Worm (Caenorhabditis elegans) whole organism, L2 larva: ENCODE data around the gene tbc-6.

Source experiments
- C34F6.9 ChIP-seq: fragments of 150-350 bp; optimal IDR thresholded peaks from 2 replicates; lab custom pipeline; 2014; ENCODE audit warnings: missing biosample characterization, missing genetic modification characterization
- F13H6.1 ChIP-seq: sonication (generic microtip); optimal IDR thresholded peaks from 2 replicates; lab custom pipeline; 2016; ENCODE audit warnings: missing genetic modification characterization, missing compliant biosample characterization
- R02D3.7 ChIP-seq: fragments of 150-350 bp; optimal IDR thresholded peaks from 2 replicates; lab custom pipeline; 2014; ENCODE audit warnings: missing biosample characterization, missing genetic modification characterization
- Y55F3AM.14 ChIP-seq: fragments of 200-800 bp; sonication (Bioruptor generic); optimal IDR thresholded peaks from 2 replicates; lab custom pipeline; 2018; ENCODE audit warnings: mild to moderate bottlenecking, missing genetic modification characterization, missing compliant biosample characterization
- ZK546.5 ChIP-seq: sonication (generic microtip); optimal IDR thresholded peaks from 2 replicates; lab custom pipeline; 2017; ENCODE audit warnings: missing biosample characterization, missing genetic modification characterization
- alr-1 ChIP-seq: fragments of 150-350 bp; optimal IDR thresholded peaks from 2 replicates; lab custom pipeline; 2014; ENCODE audit warnings: missing biosample characterization, missing genetic modification characterization
- ama-1 ChIP-seq: fragments of 150-350 bp; optimal IDR thresholded peaks from 2 replicates; lab custom pipeline; 2018; ENCODE audit warnings: inconsistent platforms
- blmp-1 ChIP-seq: sonication (generic microtip); optimal IDR thresholded peaks from 2 replicates; lab custom pipeline; 2017; ENCODE audit warnings: missing genetic modification characterization, mild to moderate bottlenecking, missing compliant biosample characterization, antibody characterized with exemption, moderate library complexity; ENCODE audit not compliant: insufficient read depth
- ceh-82 ChIP-seq: fragments of 150-350 bp; optimal IDR thresholded peaks from 2 replicates; lab custom pipeline; 2014; ENCODE audit warnings: missing biosample characterization, missing genetic modification characterization
- crh-2 ChIP-seq: sonication (generic microtip); optimal IDR thresholded peaks from 2 replicates; lab custom pipeline; 2017; ENCODE audit warnings: missing biosample characterization, missing genetic modification characterization
- egl-27 ChIP-seq: sonication (generic microtip); optimal IDR thresholded peaks from 3 replicates; lab custom pipeline; 2017; ENCODE audit warnings: missing biosample characterization, missing genetic modification reagents, missing genetic modification characterization
- elt-3 ChIP-seq: sonication (generic microtip); optimal IDR thresholded peaks from 2 replicates; lab custom pipeline; 2017; ENCODE audit warnings: missing biosample characterization, missing genetic modification characterization
- fos-1 ChIP-seq: fragments of 150-350 bp; optimal IDR thresholded peaks from 2 replicates; lab custom pipeline; 2014; ENCODE audit warnings: missing biosample characterization, missing genetic modification characterization
- gmeb-1 ChIP-seq: fragments of 150-350 bp; optimal IDR thresholded peaks from 2 replicates; lab custom pipeline; 2014; ENCODE audit warnings: missing biosample characterization, missing genetic modification characterization
- lin-11 ChIP-seq: fragments of 150-350 bp; sonication (generic microtip); optimal IDR thresholded peaks from 2 replicates; lab custom pipeline; 2014; ENCODE audit warnings: missing biosample characterization, missing genetic modification characterization, inconsistent platforms, mixed read lengths
- lin-13 ChIP-seq: fragments of 150-350 bp; optimal IDR thresholded peaks from 2 replicates; lab custom pipeline; 2014; ENCODE audit warnings: missing biosample characterization, missing genetic modification reagents, missing genetic modification characterization
- lsy-2 ChIP-seq, 2 experiments: fragments of 150-350 bp in 1 of 2; sonication (generic microtip) in 1 of 2; optimal IDR thresholded peaks; 2 replicates each; lab custom pipeline; 2014 to 2017; ENCODE audit warnings: missing biosample characterization in 2 of 2, missing genetic modification characterization in 2 of 2
- mbf-1 ChIP-seq: sonication (generic microtip); optimal IDR thresholded peaks from 2 replicates; lab custom pipeline; 2017; ENCODE audit warnings: missing biosample characterization, missing genetic modification characterization
- mdl-1 ChIP-seq, 2 experiments: fragments of 150-350 bp in 1 of 2; sonication (generic microtip) in 1 of 2; optimal IDR thresholded peaks; 2 replicates each; lab custom pipeline; 2017; ENCODE audit warnings: missing biosample characterization in 2 of 2, missing genetic modification characterization in 2 of 2
- nhr-12 ChIP-seq: fragments of 150-350 bp; optimal IDR thresholded peaks from 2 replicates; lab custom pipeline; 2014; ENCODE audit warnings: missing biosample characterization, missing genetic modification characterization
- nhr-129 ChIP-seq: fragments of 150-350 bp; optimal IDR thresholded peaks from 2 replicates; lab custom pipeline; 2014; ENCODE audit warnings: missing biosample characterization, missing genetic modification characterization
- nhr-21 ChIP-seq: fragments of 150-350 bp; optimal IDR thresholded peaks from 2 replicates; lab custom pipeline; 2014; ENCODE audit warnings: missing biosample characterization, missing genetic modification characterization
- nhr-23 ChIP-seq: fragments of 150-350 bp; optimal IDR thresholded peaks from 2 replicates; lab custom pipeline; 2014; ENCODE audit warnings: missing biosample characterization, missing genetic modification reagents, missing genetic modification characterization
- nhr-237 ChIP-seq: fragments of 150-350 bp; optimal IDR thresholded peaks from 2 replicates; lab custom pipeline; 2014; ENCODE audit warnings: missing biosample characterization, missing genetic modification characterization
- nhr-25 ChIP-seq: fragments of 150-350 bp; sonication (generic microtip); optimal IDR thresholded peaks from 3 replicates; lab custom pipeline; 2014; ENCODE audit warnings: missing biosample characterization, missing genetic modification characterization
- nhr-6 ChIP-seq: fragments of 150-350 bp; optimal IDR thresholded peaks from 2 replicates; lab custom pipeline; 2014; ENCODE audit warnings: missing biosample characterization, missing genetic modification characterization
- peb-1 ChIP-seq: fragments of 150-350 bp; optimal IDR thresholded peaks from 2 replicates; lab custom pipeline; 2014; ENCODE audit warnings: missing biosample characterization, missing genetic modification characterization
- skn-1 ChIP-seq: sonication (generic microtip); optimal IDR thresholded peaks from 2 replicates; lab custom pipeline; 2017; ENCODE audit warnings: missing biosample characterization, missing genetic modification characterization
- sma-3 ChIP-seq: sonication (generic microtip); optimal IDR thresholded peaks from 2 replicates; lab custom pipeline; 2016; ENCODE audit warnings: missing genetic modification reagents, missing genetic modification characterization, missing compliant biosample characterization
- sma-9 ChIP-seq, 2 experiments: fragments of 150-350 bp in 1 of 2; sonication (generic microtip) in 1 of 2; optimal IDR thresholded peaks; 2 replicates each; lab custom pipeline; 2014 to 2016; ENCODE audit warnings: missing genetic modification characterization in 2 of 2, mild to moderate bottlenecking in 1 of 2, missing biosample characterization in 1 of 2, missing compliant biosample characterization in 1 of 2, missing genetic modification reagents in 1 of 2, moderate library complexity in 1 of 2
- snpc-4 ChIP-seq: fragments of 150-350 bp; optimal IDR thresholded peaks from 2 replicates; lab custom pipeline; 2014; ENCODE audit warnings: missing biosample characterization, missing genetic modification characterization
- unc-39 ChIP-seq: fragments of 150-350 bp; optimal IDR thresholded peaks from 2 replicates; lab custom pipeline; 2014; ENCODE audit warnings: missing biosample characterization, missing genetic modification characterization
- unc-55 ChIP-seq: fragments of 150-350 bp; sonication (generic microtip); optimal IDR thresholded peaks from 3 replicates; lab custom pipeline; 2014; ENCODE audit warnings: missing biosample characterization, missing genetic modification reagents, missing genetic modification characterization
- zag-1 ChIP-seq: fragments of 150-350 bp; optimal IDR thresholded peaks from 2 replicates; lab custom pipeline; 2014; ENCODE audit warnings: missing biosample characterization, missing genetic modification characterization
- ztf-1 ChIP-seq: fragments of 200-800 bp; sonication (Bioruptor generic); conservative IDR thresholded peaks from 2 replicates; pipeline ENCODE4 v1.3.6; 2022; ENCODE audit warnings: missing genetic modification characterization, missing compliant biosample characterization
- ztf-11 ChIP-seq: sonication (generic microtip); optimal IDR thresholded peaks from 2 replicates; lab custom pipeline; 2017; ENCODE audit warnings: missing biosample characterization, missing genetic modification characterization
- ztf-4 ChIP-seq: fragments of 150-350 bp; optimal IDR thresholded peaks from 2 replicates; lab custom pipeline; 2014; ENCODE audit warnings: missing biosample characterization, missing genetic modification characterization

Gene tbc-6

ce11 chrII:6851938-6852337 is 4.0 kb downstream of the tbc-6 start, which contains the start of gene C04A2.15:
Gene C04A2.15, plus strand, starts transcription at chrII:6852236.
- TF ChIP-seq F13H6.1 (tag; lab: Kevin White, UChicago) (peak; percentile 42), ceh-82 (tag; lab: Kevin White, UChicago) (no peak)

ce11 chrII:6853059-6853466 is 5.1 kb downstream of the tbc-6 start:
- TF ChIP-seq ztf-11 (tag; lab: Kevin White, UChicago) (no peak), lsy-2 (tag; optimal IDR thresholded peaks at IDR 0.05; lab: Kevin White, UChicago) (peak; percentile 49 to 63), ztf-1 (GFP tag; lab: Robert Waterston, UW) (no peak), snpc-4 (tag; lab: Kevin White, UChicago) (no peak), ama-1 (lab: Kevin White, UChicago) (peak; percentile 28), skn-1 (tag; lab: Kevin White, UChicago) (no peak), crh-2 (tag; lab: Kevin White, UChicago) (peak; percentile 80), unc-55 (GFP tag; lab: Kevin White, UChicago) (peak; percentile 69), nhr-237 (no peak), Y55F3AM.14 (GFP tag; lab: Kevin White, UChicago) (peak; percentile 47), blmp-1 (tag; lab: Kevin White, UChicago) (no peak), lin-13 (GFP tag; lab: Kevin White, UChicago) (peak; percentile 64), nhr-129 (tag; lab: Kevin White, UChicago) (peak; percentile 88), lin-11 (tag; lab: Kevin White, UChicago) (peak; percentile 71), nhr-12 (tag; lab: Kevin White, UChicago) (no peak), nhr-21 (tag; lab: Kevin White, UChicago) (peak; percentile 75), fos-1 (tag; lab: Kevin White, UChicago) (peak; percentile 59), mdl-1 (tag; optimal IDR thresholded peaks at IDR 0.05; lab: Kevin White, UChicago) (peak in 1 of 2 experiments; percentile 23), ztf-4 (tag; lab: Kevin White, UChicago) (peak; percentile 11), nhr-25 (peak; percentile 50), gmeb-1 (tag; lab: Kevin White, UChicago) (peak; percentile 37), F13H6.1 (tag; lab: Kevin White, UChicago) (peak; percentile 73), sma-3 (GFP tag; lab: Kevin White, UChicago) (peak; percentile 59), sma-9 (GFP tag; optimal IDR thresholded peaks at IDR 0.05; lab: Kevin White, UChicago) (peak; percentile 76), sma-9 (tag; optimal IDR thresholded peaks at IDR 0.05; lab: Kevin White, UChicago) (no peak), nhr-6 (tag; lab: Kevin White, UChicago) (no peak), C34F6.9 (peak; percentile 73), unc-39 (tag; lab: Kevin White, UChicago) (peak; percentile 15), zag-1 (peak; percentile 26), egl-27 (peak; percentile 82)

ce11 chrII:6858201-6858600 is 10.3 kb downstream of the tbc-6 start, which contains the start of gene dnj-5:
Gene dnj-5, minus strand, starts transcription at chrII:6858301.
- no peak for TF ChIP-seq lin-11 (tag; lab: Kevin White, UChicago)
- TF ChIP-seq blmp-1 (tag; lab: Kevin White, UChicago) = no peak
- TF ChIP-seq fos-1 (tag; lab: Kevin White, UChicago) = no peak
- TF ChIP-seq nhr-12 (tag; lab: Kevin White, UChicago) = no peak
- TF ChIP-seq nhr-25 = no peak
- TF ChIP-seq unc-39 (tag; lab: Kevin White, UChicago) = no peak
- TF ChIP-seq ama-1 (lab: Kevin White, UChicago) = no peak
- TF ChIP-seq ztf-1 (GFP tag; lab: Robert Waterston, UW) = no peak
- TF ChIP-seq alr-1 (tag; lab: Kevin White, UChicago) = no peak
- no peak for TF ChIP-seq mbf-1 (tag; lab: Kevin White, UChicago)
- no peak for TF ChIP-seq nhr-237
- TF ChIP-seq ZK546.5 = no peak
- no peak for TF ChIP-seq elt-3 (tag; lab: Kevin White, UChicago)

- TF ChIP-seq F13H6.1 (tag; lab: Kevin White, UChicago) = peak; percentile 70
- peak; percentile 15 for TF ChIP-seq sma-9 (GFP tag; optimal IDR thresholded peaks at IDR 0.05; lab: Kevin White, UChicago)
- no peak for TF ChIP-seq sma-9 (tag; optimal IDR thresholded peaks at IDR 0.05; lab: Kevin White, UChicago)
- TF ChIP-seq nhr-129 (tag; lab: Kevin White, UChicago) = peak; percentile 84
- TF ChIP-seq crh-2 (tag; lab: Kevin White, UChicago) = peak; percentile 26
- peak; percentile 36 for TF ChIP-seq C34F6.9
- peak in 1 of 2 experiments; percentile 37 for TF ChIP-seq lsy-2 (tag; optimal IDR thresholded peaks at IDR 0.05; lab: Kevin White, UChicago)
- no peak for TF ChIP-seq nhr-23 (tag; lab: Kevin White, UChicago)
- TF ChIP-seq R02D3.7 (tag; lab: Kevin White, UChicago) = no peak
- no peak for TF ChIP-seq peb-1
- peak; percentile 1 for TF ChIP-seq gmeb-1 (tag; lab: Kevin White, UChicago)
- peak; percentile 6 for TF ChIP-seq unc-55 (GFP tag; lab: Kevin White, UChicago)
- TF ChIP-seq fos-1 (tag; lab: Kevin White, UChicago) = peak; percentile 60
- TF ChIP-seq alr-1 (tag; lab: Kevin White, UChicago) = no peak
- TF ChIP-seq zag-1 = peak; percentile 17
Measured at ce11 chrII:6858835-6859234, 10.9 kb downstream of the tbc-6 start.
